Fruit fly (Drosophila melanogaster) whole organism, embryonic: Measurements from ENCODE around the gene CG3301.
A peak's percentile ranks its signal among the peaks of the same experiment; 100 is the strongest.

Experiments
- Adf1 ChIP-seq: fragments of 200-800 bp; sonication (Bioruptor generic); IDR thresholded peaks from 2 replicates; pipeline ENCODE4 v1.3.6; 2022; ENCODE audit warnings: missing biosample characterization, missing genetic modification characterization
- Aef1 ChIP-seq: fragments of 200-800 bp; sonication (Bioruptor generic); IDR thresholded peaks from 3 replicates; pipeline ENCODE4 v1.3.6; 2022; ENCODE audit warnings: missing biosample characterization, missing genetic modification characterization
- B-H1 ChIP-seq: fragments of 200-800 bp; sonication (Bioruptor generic); IDR thresholded peaks from 3 replicates; pipeline ENCODE4 v1.3.6; 2022; ENCODE audit warnings: missing biosample characterization, missing genetic modification characterization
- BEAF-32 ChIP-seq: fragments of 200-800 bp; sonication (Bioruptor generic); optimal IDR thresholded peaks from 3 replicates; lab custom pipeline; 2017; ENCODE audit warnings: missing biosample characterization, missing genetic modification characterization, mild to moderate bottlenecking, moderate library complexity, missing genetic modification reagents
- CG10543 ChIP-seq: fragments of 200-800 bp; sonication (Bioruptor generic); optimal IDR thresholded peaks from 3 replicates; lab custom pipeline; 2017; ENCODE audit warnings: missing biosample characterization, mild to moderate bottlenecking, missing genetic modification characterization, moderate library complexity
- CG12071 ChIP-seq: fragments of 200-800 bp; sonication (Bioruptor generic); optimal IDR thresholded peaks from 3 replicates; lab custom pipeline; 2018; ENCODE audit warnings: missing biosample characterization, mild to moderate bottlenecking, missing genetic modification characterization
- CG12769 ChIP-seq: fragments of 200-800 bp; sonication (Bioruptor generic); optimal IDR thresholded peaks from 2 replicates; lab custom pipeline; 2019; ENCODE audit warnings: missing biosample characterization, mild to moderate bottlenecking, missing genetic modification characterization, moderate library complexity
- CG13424 ChIP-seq: fragments of 200-800 bp; sonication (Bioruptor generic); optimal IDR thresholded peaks from 2 replicates; lab custom pipeline; 2019; ENCODE audit warnings: missing biosample characterization, mild to moderate bottlenecking, missing genetic modification characterization, moderate library complexity
- CG13775 ChIP-seq: fragments of 200-800 bp; sonication (Bioruptor generic); optimal IDR thresholded peaks from 3 replicates; lab custom pipeline; 2017; ENCODE audit warnings: missing biosample characterization, mild to moderate bottlenecking, missing genetic modification characterization
- CG15514 ChIP-seq: fragments of 200-800 bp; sonication (Bioruptor generic); optimal IDR thresholded peaks from 3 replicates; lab custom pipeline; 2017; ENCODE audit warnings: missing biosample characterization, missing genetic modification characterization, mild to moderate bottlenecking, moderate library complexity, missing genetic modification reagents
- CG16779 ChIP-seq: fragments of 200-800 bp; sonication (Bioruptor generic); IDR thresholded peaks from 2 replicates; pipeline ENCODE4 v1.3.6; 2022; ENCODE audit warnings: missing biosample characterization, missing genetic modification characterization
- CG18011 ChIP-seq: fragments of 200-800 bp; sonication (Bioruptor generic); optimal IDR thresholded peaks from 2 replicates; lab custom pipeline; 2017; ENCODE audit warnings: missing biosample characterization, missing genetic modification characterization, mild to moderate bottlenecking, moderate library complexity, missing genotype
- CG18599 ChIP-seq: fragments of 200-800 bp; sonication (Bioruptor generic); optimal IDR thresholded peaks from 3 replicates; lab custom pipeline; 2017; ENCODE audit warnings: missing biosample characterization, missing genetic modification characterization, mild to moderate bottlenecking, moderate library complexity, missing genetic modification reagents
- CG2678 ChIP-seq: fragments of 200-800 bp; sonication (Bioruptor generic); optimal IDR thresholded peaks from 3 replicates; lab custom pipeline; 2019; ENCODE audit warnings: missing biosample characterization, mild to moderate bottlenecking, missing genetic modification characterization, moderate library complexity
- CG30403 ChIP-seq: fragments of 200-800 bp; sonication (Bioruptor generic); optimal IDR thresholded peaks from 3 replicates; lab custom pipeline; 2016; ENCODE audit warnings: missing biosample characterization, missing genetic modification characterization
- CG32532 ChIP-seq: fragments of 200-800 bp; sonication (Bioruptor generic); IDR thresholded peaks from 2 replicates; pipeline ENCODE4 v1.3.6; 2022; ENCODE audit warnings: missing biosample characterization, missing genetic modification characterization
- CG32772 ChIP-seq: fragments of 200-800 bp; sonication (Bioruptor generic); IDR thresholded peaks from 2 replicates; pipeline ENCODE4 v1.3.6; 2022; ENCODE audit warnings: missing biosample characterization, missing genetic modification characterization
- CG4424 ChIP-seq: fragments of 200-800 bp; sonication (Bioruptor generic); optimal IDR thresholded peaks from 3 replicates; lab custom pipeline; 2016; ENCODE audit warnings: missing biosample characterization, missing genetic modification characterization
- CG6254 ChIP-seq: fragments of 200-800 bp; sonication (Bioruptor generic); optimal IDR thresholded peaks from 3 replicates; lab custom pipeline; 2017; ENCODE audit warnings: mild to moderate bottlenecking, missing biosample characterization, missing genetic modification reagents, missing genetic modification characterization
- CG7556 ChIP-seq: fragments of 200-800 bp; sonication (Bioruptor generic); optimal IDR thresholded peaks from 2 replicates; lab custom pipeline; 2017; ENCODE audit warnings: missing biosample characterization, mild to moderate bottlenecking, missing genetic modification characterization
- CG8281 ChIP-seq: fragments of 200-800 bp; sonication (Bioruptor generic); optimal IDR thresholded peaks from 2 replicates; lab custom pipeline; 2018; ENCODE audit warnings: missing biosample characterization, mild to moderate bottlenecking, missing genetic modification characterization, moderate library complexity
- CG9817 ChIP-seq: fragments of 200-800 bp; sonication (Bioruptor generic); optimal IDR thresholded peaks from 2 replicates; lab custom pipeline; 2018; ENCODE audit warnings: missing biosample characterization, mild to moderate bottlenecking, missing genetic modification characterization, moderate library complexity
- Drgx ChIP-seq: fragments of 200-800 bp; sonication (Bioruptor generic); IDR thresholded peaks from 2 replicates; pipeline ENCODE4 v1.3.6; 2022; ENCODE audit warnings: missing biosample characterization, missing genetic modification characterization
- Eip74EF ChIP-seq, 2 experiments: fragments of 200-800 bp in 1 of 2; fragments of >200 bp in 1 of 2; sonication (Bioruptor generic) in 1 of 2; optimal IDR thresholded peaks; 2 replicates each; lab custom pipeline; 2017 to 2019; ENCODE audit warnings: missing biosample characterization in 2 of 2, missing genetic modification characterization in 2 of 2, mild to moderate bottlenecking in 1 of 2, moderate library complexity in 1 of 2
- H2.0 ChIP-seq: fragments of 200-800 bp; sonication (Bioruptor generic); IDR thresholded peaks from 2 replicates; pipeline ENCODE4 v1.3.6; 2022; ENCODE audit warnings: missing biosample characterization, missing genetic modification characterization
- HmgZ ChIP-seq: fragments of 200-800 bp; sonication (Bioruptor generic); optimal IDR thresholded peaks from 2 replicates; lab custom pipeline; 2018; ENCODE audit warnings: missing biosample characterization, mild to moderate bottlenecking, missing genetic modification characterization
- Max ChIP-seq: fragments of 200-800 bp; sonication (Bioruptor generic); optimal IDR thresholded peaks from 2 replicates; lab custom pipeline; 2016; ENCODE audit warnings: missing biosample characterization, mild to moderate bottlenecking, missing genetic modification characterization
- Nf-YB ChIP-seq: fragments of 200-800 bp; sonication (Bioruptor generic); optimal IDR thresholded peaks from 3 replicates; lab custom pipeline; 2019; ENCODE audit warnings: missing biosample characterization, mild to moderate bottlenecking, missing genetic modification characterization, moderate library complexity
- Nf-YC ChIP-seq: fragments of 200-800 bp; optimal IDR thresholded peaks from 3 replicates; lab custom pipeline; 2019; ENCODE audit warnings: missing biosample characterization, mild to moderate bottlenecking, missing genetic modification characterization, moderate library complexity
- NfI ChIP-seq: fragments of 200-800 bp; sonication (Bioruptor generic); optimal IDR thresholded peaks from 3 replicates; lab custom pipeline; 2018; ENCODE audit warnings: missing biosample characterization, mild to moderate bottlenecking, missing genetic modification characterization, moderate library complexity
- amos ChIP-seq: fragments of 200-800 bp; sonication (Bioruptor generic); IDR thresholded peaks from 2 replicates; pipeline ENCODE4 v1.3.6; 2022; ENCODE audit warnings: missing biosample characterization, missing genetic modification characterization; ENCODE audit not compliant: partially characterized antibody
- bsh ChIP-seq, 2 experiments: fragments of 200-800 bp; sonication (Bioruptor generic); optimal IDR thresholded peaks; 2 replicates each; lab custom pipeline; 2017 to 2018; ENCODE audit warnings: mild to moderate bottlenecking in 2 of 2, missing biosample characterization in 2 of 2, missing genetic modification characterization in 2 of 2, moderate library complexity in 1 of 2
- crol ChIP-seq: fragments of 200-800 bp; sonication (Bioruptor generic); IDR thresholded peaks from 2 replicates; pipeline ENCODE4 v1.3.6; 2022; ENCODE audit warnings: missing biosample characterization, missing genetic modification characterization
- gro ChIP-seq: fragments of 200-800 bp; sonication (Bioruptor generic); optimal IDR thresholded peaks from 2 replicates; lab custom pipeline; 2016; ENCODE audit warnings: missing biosample characterization, missing genetic modification characterization
- her ChIP-seq: fragments of 200-800 bp; sonication (Bioruptor generic); optimal IDR thresholded peaks from 2 replicates; lab custom pipeline; 2016; ENCODE audit warnings: missing biosample characterization, missing genetic modification characterization
- hkb ChIP-seq, 2 experiments: fragments of 200-800 bp in 1 of 2; fragments of >200 bp in 1 of 2; sonication (Bioruptor generic) in 1 of 2; IDR thresholded peaks in 1 of 2; optimal IDR thresholded peaks in 1 of 2; 2 replicates each; pipeline versions ENCODE4 v1.3.6 to Lab custom; 2017 to 2022; ENCODE audit warnings: missing biosample characterization in 1 of 2, missing genetic modification characterization in 1 of 2
- kah ChIP-seq: fragments of 200-800 bp; sonication (Bioruptor generic); optimal IDR thresholded peaks from 2 replicates; lab custom pipeline; 2018; ENCODE audit warnings: missing biosample characterization, mild to moderate bottlenecking, missing genetic modification characterization
- luna ChIP-seq: fragments of 200-800 bp; sonication (Bioruptor generic); optimal IDR thresholded peaks from 2 replicates; lab custom pipeline; 2016; ENCODE audit warnings: missing biosample characterization, missing genetic modification characterization
- mam ChIP-seq: fragments of 200-800 bp; sonication (Bioruptor generic); optimal IDR thresholded peaks from 3 replicates; lab custom pipeline; 2016; ENCODE audit warnings: missing biosample characterization, missing genetic modification characterization
- odd ChIP-seq: fragments of 200-800 bp; sonication (Bioruptor generic); optimal IDR thresholded peaks from 2 replicates; lab custom pipeline; 2017; ENCODE audit warnings: missing biosample characterization, mild to moderate bottlenecking, missing genetic modification characterization
- otp ChIP-seq: fragments of 200-800 bp; sonication (Bioruptor generic); IDR thresholded peaks from 3 replicates; pipeline ENCODE4, ENCODE4 v1.3.6; 2022; ENCODE audit warnings: missing biosample characterization, missing genetic modification characterization
- pho ChIP-seq: fragments of 200-800 bp; sonication (Bioruptor generic); optimal IDR thresholded peaks from 2 replicates; lab custom pipeline; 2016; ENCODE audit warnings: missing biosample characterization, missing genetic modification characterization
- psq ChIP-seq: fragments of 200-800 bp; sonication (Bioruptor generic); optimal IDR thresholded peaks from 2 replicates; lab custom pipeline; 2017; ENCODE audit warnings: missing biosample characterization, missing genetic modification characterization
- pzg ChIP-seq: fragments of 200-800 bp; sonication (Bioruptor generic); optimal IDR thresholded peaks from 3 replicates; lab custom pipeline; 2018; ENCODE audit warnings: missing biosample characterization, mild to moderate bottlenecking, missing genetic modification characterization, moderate library complexity
- sens-2 ChIP-seq: fragments of 200-800 bp; sonication (Bioruptor generic); IDR thresholded peaks from 2 replicates; pipeline ENCODE4 v1.3.6; 2022; ENCODE audit warnings: missing biosample characterization, missing genetic modification characterization
- so ChIP-seq: fragments of 200-800 bp; sonication (Bioruptor generic); IDR thresholded peaks from 3 replicates; pipeline ENCODE4 v1.3.6; 2022; ENCODE audit warnings: missing biosample characterization, missing genetic modification characterization
- tio ChIP-seq: fragments of 200-800 bp; sonication (Bioruptor generic); optimal IDR thresholded peaks from 2 replicates; lab custom pipeline; 2017; ENCODE audit warnings: missing biosample characterization, missing genetic modification characterization, inconsistent platforms
- wek ChIP-seq: fragments of 200-800 bp; sonication (Bioruptor generic); optimal IDR thresholded peaks from 3 replicates; lab custom pipeline; 2018; ENCODE audit warnings: missing biosample characterization, mild to moderate bottlenecking, missing genetic modification characterization, moderate library complexity

Gene CG3301

DNA sequence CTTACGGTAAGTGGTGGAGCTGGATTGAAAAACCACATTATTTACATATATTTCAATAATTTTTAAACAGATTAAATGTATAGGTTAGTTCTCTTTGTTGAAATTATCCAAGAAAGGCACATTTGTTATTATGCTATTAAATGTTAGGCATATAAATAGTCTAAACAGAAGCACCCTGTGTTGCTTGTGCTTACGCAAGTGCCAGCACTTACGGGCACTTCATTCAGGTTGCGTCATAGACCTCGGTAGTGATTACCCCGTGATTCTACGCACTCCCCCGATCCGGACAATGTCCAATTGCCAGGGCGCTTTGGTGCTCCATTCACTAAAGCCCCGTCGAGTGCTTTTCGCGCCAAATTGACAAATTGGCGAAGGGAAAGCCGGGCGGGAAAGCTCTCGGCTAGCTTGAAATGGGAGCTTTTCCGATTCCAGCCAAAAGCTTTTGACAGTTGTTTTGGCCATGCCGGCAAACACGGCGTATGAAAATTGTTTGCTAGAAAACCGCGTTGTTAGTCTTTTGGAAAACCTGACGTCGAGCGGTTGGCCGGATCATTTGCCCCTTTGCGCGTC lies 29.5 kb downstream of the CG3301 start, which contains the start of gene ETHR (continued):
- TF ChIP-seq HmgZ (peak; percentile 65), CG18599 (GFP tag; lab: Kevin White, UChicago) (peak; percentile 67), CG8281 (peak; percentile 54), NfI (peak; percentile 30), H2.0 (GFP tag; lab: Robert Waterston, UW) (0 out of 2 replicates have a peak, but pooled peaks have one; percentile 16), CG2678 (tag; lab: Kevin White, UChicago) (peak; percentile 73), bsh (GFP tag; optimal IDR thresholded peaks at IDR 0.05; lab: Kevin White, UChicago) (no peak), mam (GFP tag; lab: Kevin White, UChicago) (no peak), CG10543 (peak; percentile 61), Eip74EF (GFP tag; optimal IDR thresholded peaks at IDR 0.05; lab: Kevin White, UChicago) (peak in 1 of 2 experiments; percentile 15), crol (GFP tag; lab: Robert Waterston, UW) (peak; percentile 88), psq (GFP tag; lab: Kevin White, UChicago) (no peak), amos (GFP tag; lab: Robert Waterston, UW) (peak; percentile 27; the same call in 1 of the 2 replicates), Aef1 (GFP tag; lab: Robert Waterston, UW) (0 out of 3 replicates have a peak, but pooled peaks have one; percentile 1), Nf-YC (tag; lab: Kevin White, UChicago) (peak; percentile 56), gro (GFP tag; lab: Kevin White, UChicago) (peak; percentile 37), CG30403 (GFP tag; lab: Kevin White, UChicago) (peak; percentile 26), BEAF-32 (GFP tag; lab: Kevin White, UChicago) (peak; percentile 35), Nf-YB (GFP tag; lab: Kevin White, UChicago) (no peak), CG13775 (peak; percentile 39), wek (no peak), so (GFP tag; lab: Robert Waterston, UW) (peak; percentile 77; the same call in 2 of the 3 replicates), pho (peak; percentile 1), Adf1 (GFP tag; lab: Robert Waterston, UW) (peak; percentile 54; the same call in 1 of the 2 replicates), B-H1 (GFP tag; lab: Robert Waterston, UW) (peak; percentile 43; the same call in 2 of the 3 replicates), pzg (peak; percentile 19), CG6254 (GFP tag; lab: Kevin White, UChicago) (peak; percentile 71), CG13424 (tag; lab: Kevin White, UChicago) (peak; percentile 51), her (GFP tag; lab: Kevin White, UChicago) (peak; percentile 35), hkb (optimal IDR thresholded peaks at IDR 0.05; lab: Kevin White, UChicago) (no peak), hkb (GFP tag; IDR thresholded peaks at IDR 0.05; lab: Robert Waterston, UW) (peak; percentile 64), kah (GFP tag; lab: Kevin White, UChicago) (no peak), CG32532 (GFP tag; lab: Robert Waterston, UW) (peak; percentile 76), odd (GFP tag; lab: Kevin White, UChicago) (peak; percentile 4), otp (GFP tag; lab: Robert Waterston, UW) (no peak), CG18011 (GFP tag; lab: Kevin White, UChicago) (peak; percentile 43), Max (GFP tag; lab: Kevin White, UChicago) (peak; percentile 12), CG16779 (GFP tag; lab: Robert Waterston, UW) (no peak), CG4424 (GFP tag; lab: Kevin White, UChicago) (peak; percentile 51), CG12769 (tag; lab: Kevin White, UChicago) (peak; percentile 91), tio (GFP tag; lab: Kevin White, UChicago) (peak; percentile 35), CG12071 (GFP tag; lab: Kevin White, UChicago) (peak; percentile 40), CG7556 (GFP tag; lab: Kevin White, UChicago) (peak; percentile 55), sens-2 (GFP tag; lab: Robert Waterston, UW) (peak; percentile 34; the same call in 1 of the 2 replicates), luna (GFP tag; lab: Kevin White, UChicago) (no peak), CG32772 (no peak), Drgx (GFP tag; lab: Robert Waterston, UW) (peak; percentile 53), CG9817 (peak; percentile 3), CG15514 (GFP tag; lab: Kevin White, UChicago) (peak; percentile 45)
